Worm (Caenorhabditis elegans): ENCODE data around the gene F53E4.2.

ce11 chrV:15661003-15661402 is 6.8 kb downstream of the F53E4.2 start:
- TF ChIP-seq him-1 (tag; optimal IDR thresholded peaks at IDR 0.05) (no peak), W03F9.2 (tag; optimal IDR thresholded peaks at IDR 0.05) (no peak)
